Worm (Caenorhabditis elegans): ENCODE results near the gene fbxa-209.

The fbxa-209 gene

ce11 chrV:15383739-15384138 lies 43.1 kb downstream of the fbxa-209 start, which contains the start of gene str-88:
Gene str-88, minus strand, starts transcription at chrV:15383839.
- no peak for TF ChIP-seq mcd-1 (GFP tag; IDR thresholded peaks at IDR 0.05)
- TF ChIP-seq B0261.1 (tag; optimal IDR thresholded peaks at IDR 0.05) = no peak

ce11 chrV:15380857-15381256 lies 46.0 kb downstream of the fbxa-209 start, which contains the start of gene dhs-23:
Gene dhs-23, plus strand, starts transcription at chrV:15381219.
- TF ChIP-seq nhr-90 (tag; optimal IDR thresholded peaks at IDR 0.05) (no peak), nhr-80 (tag; optimal IDR thresholded peaks at IDR 0.05) (peak; percentile 11), egl-18 (GFP tag; IDR thresholded peaks at IDR 0.05) (no peak)

ce11 chrV:15379817-15380216 lies 47.0 kb downstream of the fbxa-209 start, which contains the start of gene srh-251:
Gene srh-251, minus strand, starts transcription at chrV:15379917.
- TF ChIP-seq ZK185.1 (tag; optimal IDR thresholded peaks at IDR 0.05; ENCODE audit: poor library complexity, severe bottlenecking) (no peak), F52B5.7 (tag; optimal IDR thresholded peaks at IDR 0.05) (no peak), ztf-26 (tag; optimal IDR thresholded peaks at IDR 0.05) (no peak), ceh-79 (tag; optimal IDR thresholded peaks at IDR 0.05) (no peak), B0035.1 (tag; optimal IDR thresholded peaks at IDR 0.05) (no peak), madf-3 (GFP tag; IDR thresholded peaks at IDR 0.05) (no peak), zim-3 (tag; optimal IDR thresholded peaks at IDR 0.05) (no peak), dpff-1 (tag; optimal IDR thresholded peaks at IDR 0.05) (no peak), ztf-6 (GFP tag; IDR thresholded peaks at IDR 0.05) (no peak), dox-1 (GFP tag; IDR thresholded peaks at IDR 0.05) (no peak), nhr-90 (tag; optimal IDR thresholded peaks at IDR 0.05) (no peak), lsl-1 (GFP tag; optimal IDR thresholded peaks at IDR 0.05) (no peak), F33H1.4 (GFP tag; IDR thresholded peaks at IDR 0.05) (no peak), F10E7.11 (tag; optimal IDR thresholded peaks at IDR 0.05) (no peak), akir-1 (GFP tag; optimal IDR thresholded peaks at IDR 0.05) (no peak), F22D6.2 (tag; optimal IDR thresholded peaks at IDR 0.05) (no peak), hmg-1.2 (GFP tag; IDR thresholded peaks at IDR 0.05) (no peak), nfya-1 (tag; optimal IDR thresholded peaks at IDR 0.05; ENCODE audit: borderline replicate concordance, insufficient read depth) (no peak), lin-54 (GFP tag; optimal IDR thresholded peaks at IDR 0.05) (no peak)

ce11 chrV:15377903-15378302 lies 48.9 kb downstream of the fbxa-209 start, which contains the start of gene srh-122:
Gene srh-122, minus strand, starts transcription at chrV:15378003.
- TF ChIP-seq ceh-40 (GFP tag; IDR thresholded peaks at IDR 0.05) = no peak
- TF ChIP-seq chd-7 (tag; optimal IDR thresholded peaks at IDR 0.05) = no peak
- no peak for TF ChIP-seq athp-1 (tag; optimal IDR thresholded peaks at IDR 0.05)
- no peak for TF ChIP-seq dox-1 (GFP tag; IDR thresholded peaks at IDR 0.05)

- TF ChIP-seq chd-7 (tag; optimal IDR thresholded peaks at IDR 0.05) (no peak), ztf-26 (tag; optimal IDR thresholded peaks at IDR 0.05) (no peak), F37B4.10 (GFP tag; IDR thresholded peaks at IDR 0.05) (no peak), ceh-58 (GFP tag; IDR thresholded peaks at IDR 0.05) (no peak), attf-6 (GFP tag; IDR thresholded peaks at IDR 0.05) (no peak), pbrm-1 (GFP tag; IDR thresholded peaks at IDR 0.05) (no peak), ama-1 (optimal IDR thresholded peaks at IDR 0.05) (no peak), ama-1 (GFP tag; optimal IDR thresholded peaks at IDR 0.05) (no peak)
Observed at ce11 chrV:15376223-15376622, 50.6 kb downstream of the fbxa-209 start, which contains the start of gene srh-52. Gene srh-52, minus strand, starts transcription at chrV:15376323.
